Worm (Caenorhabditis elegans) whole organism, late embryonic: Measurements from ENCODE around the gene R186.3.

ENCODE experiments used
- dmd-4 ChIP-seq: sonication (generic microtip); optimal IDR thresholded peaks from 2 replicates; lab custom pipeline; 2016; ENCODE audit warnings: borderline replicate concordance, missing genetic modification characterization, missing compliant biosample characterization
- ets-4 ChIP-seq: sonication (generic microtip); optimal IDR thresholded peaks from 2 replicates; lab custom pipeline; 2016; ENCODE audit warnings: missing genetic modification characterization, missing compliant biosample characterization
- lim-6 ChIP-seq: sonication (generic microtip); optimal IDR thresholded peaks from 2 replicates; lab custom pipeline; 2016; ENCODE audit warnings: missing genetic modification characterization, missing compliant biosample characterization
- syd-9 ChIP-seq: sonication (generic microtip); optimal IDR thresholded peaks from 2 replicates; lab custom pipeline; 2016; ENCODE audit warnings: mild to moderate bottlenecking, missing genetic modification characterization, moderate library complexity, missing compliant biosample characterization

DNA sequence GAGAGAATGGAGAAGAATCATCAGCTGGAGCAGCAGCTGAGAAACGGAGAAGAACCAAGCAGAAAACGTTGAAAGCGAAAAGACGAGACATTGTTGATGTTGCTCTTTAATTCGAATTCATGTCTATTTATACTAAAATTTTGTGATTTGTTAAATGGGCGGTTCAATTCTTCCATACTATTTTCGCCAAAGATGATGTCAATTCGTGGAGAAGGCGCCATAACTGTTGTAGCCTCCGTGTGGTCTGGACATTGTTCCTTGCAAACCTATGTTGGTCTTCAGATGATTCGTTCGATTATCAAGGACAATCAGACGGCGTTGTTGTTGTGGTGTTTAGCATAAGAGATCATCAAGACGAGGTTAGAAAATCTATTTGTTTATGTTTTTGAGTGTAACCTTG is 30.4 kb upstream of the R186.3 start, which contains the start of gene far-3:
- TF ChIP-seq dmd-4 (tag; lab: Kevin White, UChicago), result no peak
- no peak for TF ChIP-seq ets-4 (tag; lab: Kevin White, UChicago)
- TF ChIP-seq syd-9 (tag; lab: Kevin White, UChicago), result no peak
- no peak for TF ChIP-seq lim-6 (tag; lab: Kevin White, UChicago)
